Worm (Caenorhabditis elegans) whole organism, L2 larva: ENCODE measurements around the gene F46B6.12.

ENCODE experiments used
- C34F6.9 ChIP-seq: fragments of 150-350 bp; optimal IDR thresholded peaks from 2 replicates; lab custom pipeline; 2014; ENCODE audit warnings: missing biosample characterization, missing genetic modification characterization
- F13H6.1 ChIP-seq: sonication (generic microtip); optimal IDR thresholded peaks from 2 replicates; lab custom pipeline; 2016; ENCODE audit warnings: missing genetic modification characterization, missing compliant biosample characterization
- R02D3.7 ChIP-seq: fragments of 150-350 bp; optimal IDR thresholded peaks from 2 replicates; lab custom pipeline; 2014; ENCODE audit warnings: missing biosample characterization, missing genetic modification characterization
- ZK546.5 ChIP-seq: sonication (generic microtip); optimal IDR thresholded peaks from 2 replicates; lab custom pipeline; 2017; ENCODE audit warnings: missing biosample characterization, missing genetic modification characterization
- alr-1 ChIP-seq: fragments of 150-350 bp; optimal IDR thresholded peaks from 2 replicates; lab custom pipeline; 2014; ENCODE audit warnings: missing biosample characterization, missing genetic modification characterization
- aly-2 ChIP-seq: fragments of 150-350 bp; optimal IDR thresholded peaks from 2 replicates; lab custom pipeline; 2014; ENCODE audit warnings: missing biosample characterization, missing genetic modification characterization
- ama-1 ChIP-seq: fragments of 150-350 bp; optimal IDR thresholded peaks from 2 replicates; lab custom pipeline; 2018; ENCODE audit warnings: inconsistent platforms
- ceh-16 ChIP-seq: fragments of 150-350 bp; optimal IDR thresholded peaks from 2 replicates; lab custom pipeline; 2014; ENCODE audit warnings: missing biosample characterization, missing genetic modification characterization
- crh-2 ChIP-seq: sonication (generic microtip); optimal IDR thresholded peaks from 2 replicates; lab custom pipeline; 2017; ENCODE audit warnings: missing biosample characterization, missing genetic modification characterization
- dmd-4 ChIP-seq: sonication (generic microtip); optimal IDR thresholded peaks from 2 replicates; lab custom pipeline; 2017; ENCODE audit warnings: missing biosample characterization, missing genetic modification characterization
- egl-27 ChIP-seq: sonication (generic microtip); optimal IDR thresholded peaks from 3 replicates; lab custom pipeline; 2017; ENCODE audit warnings: missing biosample characterization, missing genetic modification reagents, missing genetic modification characterization
- elt-1 ChIP-seq: fragments of 150-350 bp; optimal IDR thresholded peaks from 2 replicates; lab custom pipeline; 2014; ENCODE audit warnings: missing biosample characterization, missing genetic modification characterization
- fos-1 ChIP-seq: fragments of 150-350 bp; optimal IDR thresholded peaks from 2 replicates; lab custom pipeline; 2014; ENCODE audit warnings: missing biosample characterization, missing genetic modification characterization
- lin-11 ChIP-seq: fragments of 150-350 bp; sonication (generic microtip); optimal IDR thresholded peaks from 2 replicates; lab custom pipeline; 2014; ENCODE audit warnings: missing biosample characterization, missing genetic modification characterization, inconsistent platforms, mixed read lengths
- lin-13 ChIP-seq: fragments of 150-350 bp; optimal IDR thresholded peaks from 2 replicates; lab custom pipeline; 2014; ENCODE audit warnings: missing biosample characterization, missing genetic modification reagents, missing genetic modification characterization
- lin-39 ChIP-seq: fragments of 150-350 bp; optimal IDR thresholded peaks from 2 replicates; lab custom pipeline; 2014; ENCODE audit warnings: missing biosample characterization, missing genetic modification reagents, missing genetic modification characterization
- lsy-2 ChIP-seq, 2 experiments: fragments of 150-350 bp in 1 of 2; sonication (generic microtip) in 1 of 2; optimal IDR thresholded peaks; 2 replicates each; lab custom pipeline; 2014 to 2017; ENCODE audit warnings: missing biosample characterization in 2 of 2, missing genetic modification characterization in 2 of 2
- mbf-1 ChIP-seq: sonication (generic microtip); optimal IDR thresholded peaks from 2 replicates; lab custom pipeline; 2017; ENCODE audit warnings: missing biosample characterization, missing genetic modification characterization
- mdl-1 ChIP-seq, 2 experiments: fragments of 150-350 bp in 1 of 2; sonication (generic microtip) in 1 of 2; optimal IDR thresholded peaks; 2 replicates each; lab custom pipeline; 2017; ENCODE audit warnings: missing biosample characterization in 2 of 2, missing genetic modification characterization in 2 of 2
- nhr-10 ChIP-seq: sonication (generic microtip); optimal IDR thresholded peaks from 2 replicates; lab custom pipeline; 2017; ENCODE audit warnings: missing biosample characterization, missing genetic modification characterization
- nhr-12 ChIP-seq: fragments of 150-350 bp; optimal IDR thresholded peaks from 2 replicates; lab custom pipeline; 2014; ENCODE audit warnings: missing biosample characterization, missing genetic modification characterization
- nhr-129 ChIP-seq: fragments of 150-350 bp; optimal IDR thresholded peaks from 2 replicates; lab custom pipeline; 2014; ENCODE audit warnings: missing biosample characterization, missing genetic modification characterization
- nhr-237 ChIP-seq: fragments of 150-350 bp; optimal IDR thresholded peaks from 2 replicates; lab custom pipeline; 2014; ENCODE audit warnings: missing biosample characterization, missing genetic modification characterization
- nhr-25 ChIP-seq: fragments of 150-350 bp; sonication (generic microtip); optimal IDR thresholded peaks from 3 replicates; lab custom pipeline; 2014; ENCODE audit warnings: missing biosample characterization, missing genetic modification characterization
- nhr-77 ChIP-seq: fragments of 150-350 bp; optimal IDR thresholded peaks from 2 replicates; lab custom pipeline; 2014; ENCODE audit warnings: missing biosample characterization, missing genetic modification characterization
- peb-1 ChIP-seq: fragments of 150-350 bp; optimal IDR thresholded peaks from 2 replicates; lab custom pipeline; 2014; ENCODE audit warnings: missing biosample characterization, missing genetic modification characterization
- sem-4 ChIP-seq: fragments of 150-350 bp; optimal IDR thresholded peaks from 2 replicates; lab custom pipeline; 2014; ENCODE audit warnings: missing biosample characterization, missing genetic modification reagents, missing genetic modification characterization
- skn-1 ChIP-seq: sonication (generic microtip); optimal IDR thresholded peaks from 2 replicates; lab custom pipeline; 2017; ENCODE audit warnings: missing biosample characterization, missing genetic modification characterization
- sma-3 ChIP-seq: sonication (generic microtip); optimal IDR thresholded peaks from 2 replicates; lab custom pipeline; 2016; ENCODE audit warnings: missing genetic modification reagents, missing genetic modification characterization, missing compliant biosample characterization
- sma-9 ChIP-seq, 2 experiments: fragments of 150-350 bp in 1 of 2; sonication (generic microtip) in 1 of 2; optimal IDR thresholded peaks; 2 replicates each; lab custom pipeline; 2014 to 2016; ENCODE audit warnings: missing genetic modification characterization in 2 of 2, mild to moderate bottlenecking in 1 of 2, missing biosample characterization in 1 of 2, missing compliant biosample characterization in 1 of 2, missing genetic modification reagents in 1 of 2, moderate library complexity in 1 of 2
- snpc-4 ChIP-seq: fragments of 150-350 bp; optimal IDR thresholded peaks from 2 replicates; lab custom pipeline; 2014; ENCODE audit warnings: missing biosample characterization, missing genetic modification characterization
- unc-39 ChIP-seq: fragments of 150-350 bp; optimal IDR thresholded peaks from 2 replicates; lab custom pipeline; 2014; ENCODE audit warnings: missing biosample characterization, missing genetic modification characterization
- unc-62 ChIP-seq: fragments of 150-350 bp; optimal IDR thresholded peaks from 2 replicates; lab custom pipeline; 2014; ENCODE audit warnings: missing biosample characterization, missing genetic modification reagents, missing genetic modification characterization
- zag-1 ChIP-seq: fragments of 150-350 bp; optimal IDR thresholded peaks from 2 replicates; lab custom pipeline; 2014; ENCODE audit warnings: missing biosample characterization, missing genetic modification characterization
- ztf-1 ChIP-seq: fragments of 200-800 bp; sonication (Bioruptor generic); conservative IDR thresholded peaks from 2 replicates; pipeline ENCODE4 v1.3.6; 2022; ENCODE audit warnings: missing genetic modification characterization, missing compliant biosample characterization
- ztf-11 ChIP-seq: sonication (generic microtip); optimal IDR thresholded peaks from 2 replicates; lab custom pipeline; 2017; ENCODE audit warnings: missing biosample characterization, missing genetic modification characterization
- ztf-4 ChIP-seq: fragments of 150-350 bp; optimal IDR thresholded peaks from 2 replicates; lab custom pipeline; 2014; ENCODE audit warnings: missing biosample characterization, missing genetic modification characterization

Gene F46B6.12

ce11 chrV:9786721-9787131 is 11.1 kb upstream of the F46B6.12 start, which contains the start of gene F46B6.6:
F46B6.6 (minus strand) TSS chrV:9786868.
- TF ChIP-seq nhr-25 (tag; lab: Kevin White, UChicago) (peak; percentile 39), peb-1 (tag; lab: Kevin White, UChicago) (no peak), ceh-16 (no peak), nhr-10 (tag; lab: Kevin White, UChicago) (no peak), sma-9 (GFP tag; optimal IDR thresholded peaks at IDR 0.05; lab: Kevin White, UChicago) (no peak), sma-9 (tag; optimal IDR thresholded peaks at IDR 0.05; lab: Kevin White, UChicago) (no peak), egl-27 (no peak), sem-4 (no peak), aly-2 (tag; lab: Kevin White, UChicago) (no peak), ztf-11 (tag; lab: Kevin White, UChicago) (no peak), skn-1 (tag; lab: Kevin White, UChicago) (no peak), nhr-77 (tag; lab: Kevin White, UChicago) (no peak), F13H6.1 (tag; lab: Kevin White, UChicago) (peak; percentile 6), nhr-237 (no peak), ama-1 (lab: Kevin White, UChicago) (peak; percentile 82), ztf-4 (tag; lab: Kevin White, UChicago) (no peak), zag-1 (tag; lab: Kevin White, UChicago) (no peak), lin-11 (tag; lab: Kevin White, UChicago) (no peak), mdl-1 (tag; optimal IDR thresholded peaks at IDR 0.05; lab: Kevin White, UChicago) (no peak), sma-3 (GFP tag; lab: Kevin White, UChicago) (no peak), R02D3.7 (no peak), C34F6.9 (no peak), lin-39 (tag; lab: Kevin White, UChicago) (no peak), mbf-1 (tag; lab: Kevin White, UChicago) (no peak), elt-1 (tag; lab: Kevin White, UChicago) (no peak), ZK546.5 (tag; lab: Kevin White, UChicago) (no peak), snpc-4 (tag; lab: Kevin White, UChicago) (no peak), nhr-129 (tag; lab: Kevin White, UChicago) (peak; percentile 6), crh-2 (tag; lab: Kevin White, UChicago) (no peak)

ce11 chrV:9784215-9784614 is 8.6 kb upstream of the F46B6.12 start:
- TF ChIP-seq lin-11 (tag; lab: Kevin White, UChicago) = no peak
- no peak for TF ChIP-seq lin-13 (GFP tag; lab: Kevin White, UChicago)
- no peak for TF ChIP-seq ztf-1 (GFP tag; lab: Robert Waterston, UW)
- TF ChIP-seq nhr-25 (tag; lab: Kevin White, UChicago) = no peak
- TF ChIP-seq nhr-12 (tag; lab: Kevin White, UChicago) = no peak
- no peak for TF ChIP-seq nhr-10 (tag; lab: Kevin White, UChicago)
- TF ChIP-seq lsy-2 (tag; optimal IDR thresholded peaks at IDR 0.05; lab: Kevin White, UChicago) = no peak
- no peak for TF ChIP-seq R02D3.7
- no peak for TF ChIP-seq fos-1 (tag; lab: Kevin White, UChicago)
- no peak for TF ChIP-seq elt-1 (tag; lab: Kevin White, UChicago)
- TF ChIP-seq alr-1 = no peak
- TF ChIP-seq unc-39 = no peak
- TF ChIP-seq sma-9 (GFP tag; optimal IDR thresholded peaks at IDR 0.05; lab: Kevin White, UChicago) = no peak
- no peak for TF ChIP-seq sma-9 (tag; optimal IDR thresholded peaks at IDR 0.05; lab: Kevin White, UChicago)
- TF ChIP-seq peb-1 (tag; lab: Kevin White, UChicago) = no peak
- TF ChIP-seq sem-4 = no peak

- TF ChIP-seq ztf-4 (tag; lab: Kevin White, UChicago) (no peak), nhr-237 (no peak), ama-1 (lab: Kevin White, UChicago) (no peak), nhr-77 (tag; lab: Kevin White, UChicago) (no peak), skn-1 (tag; lab: Kevin White, UChicago) (no peak), unc-62 (no peak), nhr-129 (tag; lab: Kevin White, UChicago) (no peak), mbf-1 (tag; lab: Kevin White, UChicago) (no peak), peb-1 (tag; lab: Kevin White, UChicago) (no peak), fos-1 (tag; lab: Kevin White, UChicago) (no peak), ceh-16 (no peak), lsy-2 (tag; optimal IDR thresholded peaks at IDR 0.05; lab: Kevin White, UChicago) (no peak), dmd-4 (tag; lab: Kevin White, UChicago) (no peak), ztf-1 (GFP tag; lab: Robert Waterston, UW) (no peak), lin-13 (GFP tag; lab: Kevin White, UChicago) (no peak), mdl-1 (tag; optimal IDR thresholded peaks at IDR 0.05; lab: Kevin White, UChicago) (no peak)
Observed at ce11 chrV:9782969-9783368, 7.3 kb upstream of the F46B6.12 start, which contains the start of gene F46B6.5. F46B6.5 (minus strand) TSS chrV:9783069.
